Worm (Caenorhabditis elegans) whole organism, L2 larva: ENCODE data around the gene efl-2.

Experiments used
- C34F6.9 ChIP-seq: fragments of 150-350 bp; optimal IDR thresholded peaks from 2 replicates; lab custom pipeline; 2014; ENCODE audit warnings: missing biosample characterization, missing genetic modification characterization
- F13H6.1 ChIP-seq: sonication (generic microtip); optimal IDR thresholded peaks from 2 replicates; lab custom pipeline; 2016; ENCODE audit warnings: missing genetic modification characterization, missing compliant biosample characterization
- R02D3.7 ChIP-seq: fragments of 150-350 bp; optimal IDR thresholded peaks from 2 replicates; lab custom pipeline; 2014; ENCODE audit warnings: missing biosample characterization, missing genetic modification characterization
- ZK546.5 ChIP-seq: sonication (generic microtip); optimal IDR thresholded peaks from 2 replicates; lab custom pipeline; 2017; ENCODE audit warnings: missing biosample characterization, missing genetic modification characterization
- alr-1 ChIP-seq: fragments of 150-350 bp; optimal IDR thresholded peaks from 2 replicates; lab custom pipeline; 2014; ENCODE audit warnings: missing biosample characterization, missing genetic modification characterization
- aly-2 ChIP-seq: fragments of 150-350 bp; optimal IDR thresholded peaks from 2 replicates; lab custom pipeline; 2014; ENCODE audit warnings: missing biosample characterization, missing genetic modification characterization
- ama-1 ChIP-seq: fragments of 150-350 bp; optimal IDR thresholded peaks from 2 replicates; lab custom pipeline; 2018; ENCODE audit warnings: inconsistent platforms
- blmp-1 ChIP-seq: sonication (generic microtip); optimal IDR thresholded peaks from 2 replicates; lab custom pipeline; 2017; ENCODE audit warnings: missing genetic modification characterization, mild to moderate bottlenecking, missing compliant biosample characterization, antibody characterized with exemption, moderate library complexity; ENCODE audit not compliant: insufficient read depth
- crh-2 ChIP-seq: sonication (generic microtip); optimal IDR thresholded peaks from 2 replicates; lab custom pipeline; 2017; ENCODE audit warnings: missing biosample characterization, missing genetic modification characterization
- dmd-4 ChIP-seq: sonication (generic microtip); optimal IDR thresholded peaks from 2 replicates; lab custom pipeline; 2017; ENCODE audit warnings: missing biosample characterization, missing genetic modification characterization
- egl-27 ChIP-seq: sonication (generic microtip); optimal IDR thresholded peaks from 3 replicates; lab custom pipeline; 2017; ENCODE audit warnings: missing biosample characterization, missing genetic modification reagents, missing genetic modification characterization
- elt-1 ChIP-seq: fragments of 150-350 bp; optimal IDR thresholded peaks from 2 replicates; lab custom pipeline; 2014; ENCODE audit warnings: missing biosample characterization, missing genetic modification characterization
- fos-1 ChIP-seq: fragments of 150-350 bp; optimal IDR thresholded peaks from 2 replicates; lab custom pipeline; 2014; ENCODE audit warnings: missing biosample characterization, missing genetic modification characterization
- gmeb-1 ChIP-seq: fragments of 150-350 bp; optimal IDR thresholded peaks from 2 replicates; lab custom pipeline; 2014; ENCODE audit warnings: missing biosample characterization, missing genetic modification characterization
- lin-39 ChIP-seq: fragments of 150-350 bp; optimal IDR thresholded peaks from 2 replicates; lab custom pipeline; 2014; ENCODE audit warnings: missing biosample characterization, missing genetic modification reagents, missing genetic modification characterization
- lsy-2 ChIP-seq, 2 experiments: fragments of 150-350 bp in 1 of 2; sonication (generic microtip) in 1 of 2; optimal IDR thresholded peaks; 2 replicates each; lab custom pipeline; 2014 to 2017; ENCODE audit warnings: missing biosample characterization in 2 of 2, missing genetic modification characterization in 2 of 2
- mab-5 ChIP-seq: fragments of 150-350 bp; optimal IDR thresholded peaks from 2 replicates; lab custom pipeline; 2014; ENCODE audit warnings: missing biosample characterization, missing genetic modification characterization
- mbf-1 ChIP-seq: sonication (generic microtip); optimal IDR thresholded peaks from 2 replicates; lab custom pipeline; 2017; ENCODE audit warnings: missing biosample characterization, missing genetic modification characterization
- mdl-1 ChIP-seq, 2 experiments: fragments of 150-350 bp in 1 of 2; sonication (generic microtip) in 1 of 2; optimal IDR thresholded peaks; 2 replicates each; lab custom pipeline; 2017; ENCODE audit warnings: missing biosample characterization in 2 of 2, missing genetic modification characterization in 2 of 2
- nhr-10 ChIP-seq: sonication (generic microtip); optimal IDR thresholded peaks from 2 replicates; lab custom pipeline; 2017; ENCODE audit warnings: missing biosample characterization, missing genetic modification characterization
- nhr-11 ChIP-seq: fragments of 150-350 bp; optimal IDR thresholded peaks from 2 replicates; lab custom pipeline; 2014; ENCODE audit warnings: missing biosample characterization, missing genetic modification characterization
- nhr-129 ChIP-seq: fragments of 150-350 bp; optimal IDR thresholded peaks from 2 replicates; lab custom pipeline; 2014; ENCODE audit warnings: missing biosample characterization, missing genetic modification characterization
- nhr-21 ChIP-seq: fragments of 150-350 bp; optimal IDR thresholded peaks from 2 replicates; lab custom pipeline; 2014; ENCODE audit warnings: missing biosample characterization, missing genetic modification characterization
- nhr-237 ChIP-seq: fragments of 150-350 bp; optimal IDR thresholded peaks from 2 replicates; lab custom pipeline; 2014; ENCODE audit warnings: missing biosample characterization, missing genetic modification characterization
- nhr-77 ChIP-seq: fragments of 150-350 bp; optimal IDR thresholded peaks from 2 replicates; lab custom pipeline; 2014; ENCODE audit warnings: missing biosample characterization, missing genetic modification characterization
- sem-4 ChIP-seq: fragments of 150-350 bp; optimal IDR thresholded peaks from 2 replicates; lab custom pipeline; 2014; ENCODE audit warnings: missing biosample characterization, missing genetic modification reagents, missing genetic modification characterization
- sma-3 ChIP-seq: sonication (generic microtip); optimal IDR thresholded peaks from 2 replicates; lab custom pipeline; 2016; ENCODE audit warnings: missing genetic modification reagents, missing genetic modification characterization, missing compliant biosample characterization
- sma-9 ChIP-seq, 2 experiments: fragments of 150-350 bp in 1 of 2; sonication (generic microtip) in 1 of 2; optimal IDR thresholded peaks; 2 replicates each; lab custom pipeline; 2014 to 2016; ENCODE audit warnings: missing genetic modification characterization in 2 of 2, mild to moderate bottlenecking in 1 of 2, missing biosample characterization in 1 of 2, missing compliant biosample characterization in 1 of 2, missing genetic modification reagents in 1 of 2, moderate library complexity in 1 of 2
- unc-55 ChIP-seq: fragments of 150-350 bp; sonication (generic microtip); optimal IDR thresholded peaks from 3 replicates; lab custom pipeline; 2014; ENCODE audit warnings: missing biosample characterization, missing genetic modification reagents, missing genetic modification characterization
- unc-62 ChIP-seq: fragments of 150-350 bp; optimal IDR thresholded peaks from 2 replicates; lab custom pipeline; 2014; ENCODE audit warnings: missing biosample characterization, missing genetic modification reagents, missing genetic modification characterization
- zag-1 ChIP-seq: fragments of 150-350 bp; optimal IDR thresholded peaks from 2 replicates; lab custom pipeline; 2014; ENCODE audit warnings: missing biosample characterization, missing genetic modification characterization
- ztf-1 ChIP-seq: fragments of 200-800 bp; sonication (Bioruptor generic); conservative IDR thresholded peaks from 2 replicates; pipeline ENCODE4 v1.3.6; 2022; ENCODE audit warnings: missing genetic modification characterization, missing compliant biosample characterization
- ztf-11 ChIP-seq: sonication (generic microtip); optimal IDR thresholded peaks from 2 replicates; lab custom pipeline; 2017; ENCODE audit warnings: missing biosample characterization, missing genetic modification characterization
- ztf-4 ChIP-seq: fragments of 150-350 bp; optimal IDR thresholded peaks from 2 replicates; lab custom pipeline; 2014; ENCODE audit warnings: missing biosample characterization, missing genetic modification characterization

Gene efl-2

DNA sequence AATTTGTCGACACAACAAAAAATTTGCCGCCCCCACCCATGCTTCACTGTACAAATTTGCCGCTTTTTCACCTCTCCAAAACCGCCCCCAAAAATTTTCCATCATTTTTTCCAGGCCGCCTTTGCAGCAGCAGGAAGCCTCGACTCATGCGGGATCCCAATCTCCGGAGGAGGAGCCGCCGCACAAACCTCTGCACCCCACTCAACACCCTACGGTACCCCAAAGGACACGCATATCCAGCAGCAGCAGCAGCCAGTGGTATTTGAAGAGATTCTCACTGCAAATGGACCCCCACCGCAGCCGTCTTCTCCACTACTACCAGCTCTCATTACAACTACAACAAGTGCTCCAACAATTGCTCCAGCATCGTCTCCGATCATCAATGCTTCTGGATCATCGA lies 22.9 kb upstream of the efl-2 start:
- no peak for TF ChIP-seq dmd-4 (tag; lab: Kevin White, UChicago)
- TF ChIP-seq mab-5 (tag; lab: Kevin White, UChicago) = no peak
- TF ChIP-seq mbf-1 (tag; lab: Kevin White, UChicago) = no peak
- no peak for TF ChIP-seq aly-2 (tag; lab: Kevin White, UChicago)
- no peak for TF ChIP-seq nhr-10 (tag; lab: Kevin White, UChicago)
- no peak for TF ChIP-seq nhr-237 (tag; lab: Kevin White, UChicago)
- TF ChIP-seq fos-1 (tag; lab: Kevin White, UChicago) = no peak
- TF ChIP-seq zag-1 = no peak
- no peak for TF ChIP-seq elt-1 (tag; lab: Kevin White, UChicago)
- no peak for TF ChIP-seq nhr-11 (tag; lab: Kevin White, UChicago)
- TF ChIP-seq gmeb-1 (tag; lab: Kevin White, UChicago) = no peak

ce11 chrII:13389461-13389860 lies 16.5 kb upstream of the efl-2 start, which contains the start of gene Y48C3A.14:
Gene Y48C3A.14, plus strand, starts transcription at chrII:13389761.
- TF ChIP-seq unc-55 (GFP tag; lab: Kevin White, UChicago) (no peak), F13H6.1 (no peak), mab-5 (tag; lab: Kevin White, UChicago) (no peak), ztf-1 (GFP tag; lab: Robert Waterston, UW) (no peak), R02D3.7 (tag; lab: Kevin White, UChicago) (no peak), nhr-77 (tag; lab: Kevin White, UChicago) (no peak), aly-2 (tag; lab: Kevin White, UChicago) (no peak), mdl-1 (tag; optimal IDR thresholded peaks at IDR 0.05; lab: Kevin White, UChicago) (no peak), unc-62 (no peak), nhr-129 (no peak), fos-1 (tag; lab: Kevin White, UChicago) (no peak), C34F6.9 (no peak), sma-3 (GFP tag; lab: Kevin White, UChicago) (no peak), sma-9 (GFP tag; optimal IDR thresholded peaks at IDR 0.05; lab: Kevin White, UChicago) (no peak), sma-9 (tag; optimal IDR thresholded peaks at IDR 0.05; lab: Kevin White, UChicago) (no peak)
- TF ChIP-seq, all 48 proteins: peak for 0

DNA sequence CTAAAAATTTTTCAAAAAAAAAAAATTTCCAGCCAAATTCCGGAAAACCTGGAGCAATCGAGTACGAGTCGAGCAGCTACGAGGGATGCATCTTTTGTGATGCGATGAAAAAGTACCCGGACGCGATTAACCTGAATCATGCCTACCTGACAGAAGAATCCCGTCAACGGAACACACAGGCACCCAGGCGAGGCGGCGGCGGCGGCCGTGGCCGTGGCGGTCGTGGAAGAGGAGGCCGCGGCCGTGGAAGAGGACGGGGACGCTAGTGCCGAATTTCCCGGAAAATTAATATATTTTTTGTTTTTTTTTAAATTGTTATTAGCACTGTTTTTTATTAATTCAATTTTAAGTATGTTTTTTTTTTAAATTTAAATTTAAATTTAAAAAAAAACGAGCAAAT lies 4.4 kb upstream of the efl-2 start:
- TF ChIP-seq alr-1 (tag; lab: Kevin White, UChicago) = no peak
- TF ChIP-seq crh-2 (tag; lab: Kevin White, UChicago) = no peak
- no peak for TF ChIP-seq C34F6.9
- TF ChIP-seq ama-1 = no peak

DNA sequence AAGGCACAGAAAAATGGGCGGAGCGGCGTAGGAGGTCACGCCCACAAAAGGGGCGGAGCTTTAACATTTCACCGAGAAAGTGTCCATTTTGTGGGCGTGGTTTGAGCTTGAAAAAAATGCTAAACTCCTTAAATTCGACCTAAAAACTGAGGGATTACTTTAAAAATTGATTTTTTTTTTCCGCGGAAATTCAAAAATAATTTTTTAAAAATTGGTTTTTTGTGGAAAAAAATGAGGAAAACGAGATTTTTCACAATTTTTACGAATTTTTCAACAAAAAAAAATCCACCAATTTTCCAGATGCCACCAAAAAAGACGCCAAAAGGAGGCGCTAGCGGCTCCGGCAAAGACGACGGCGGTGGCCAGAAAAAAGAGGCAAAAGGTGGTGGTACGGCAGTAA lies 3.3 kb upstream of the efl-2 start, which contains the start of gene pinn-4:
pinn-4 (plus strand) TSS at position 301 of the 400 bp plus-strand sequence.
- TF ChIP-seq gmeb-1 (tag; lab: Kevin White, UChicago) (no peak), C34F6.9 (no peak), nhr-21 (tag; lab: Kevin White, UChicago) (no peak), nhr-237 (tag; lab: Kevin White, UChicago) (no peak), crh-2 (tag; lab: Kevin White, UChicago) (no peak), ztf-4 (tag; lab: Kevin White, UChicago) (no peak), zag-1 (no peak), sem-4 (tag; lab: Kevin White, UChicago) (no peak), sma-3 (GFP tag; lab: Kevin White, UChicago) (no peak), nhr-11 (tag; lab: Kevin White, UChicago) (no peak), blmp-1 (tag; lab: Kevin White, UChicago) (no peak), nhr-10 (tag; lab: Kevin White, UChicago) (no peak)

DNA sequence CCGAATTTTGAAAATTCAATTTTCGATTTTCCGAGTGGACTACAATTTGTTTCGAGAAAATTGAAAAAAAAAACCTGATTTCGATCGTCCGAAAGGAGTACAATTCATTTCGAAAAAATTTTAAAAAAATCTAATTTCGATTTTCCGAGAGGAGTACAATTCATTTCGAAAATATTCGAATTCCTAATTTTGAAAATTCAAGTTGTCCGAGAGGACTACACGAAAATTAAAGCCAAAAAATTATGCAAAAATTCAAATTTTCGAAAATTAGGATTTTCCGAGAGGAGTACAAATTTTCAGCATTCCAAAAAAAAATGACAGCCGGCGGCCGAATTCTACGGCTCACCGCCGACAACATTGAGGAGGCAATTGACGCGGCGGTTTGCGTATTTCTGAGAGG lies 6.4 kb downstream of the efl-2 start, which contains the start of gene Y48C3A.18:
Y48C3A.18 (plus strand) TSS at position 301 of the 400 bp plus-strand sequence.
- TF ChIP-seq ZK546.5 (no peak), lin-39 (tag; lab: Kevin White, UChicago) (no peak), C34F6.9 (no peak), mdl-1 (tag; optimal IDR thresholded peaks at IDR 0.05; lab: Kevin White, UChicago) (no peak), lsy-2 (tag; optimal IDR thresholded peaks at IDR 0.05; lab: Kevin White, UChicago) (no peak), nhr-77 (tag; lab: Kevin White, UChicago) (no peak), ztf-11 (tag; lab: Kevin White, UChicago) (no peak), egl-27 (tag; lab: Kevin White, UChicago) (no peak), nhr-129 (no peak), elt-1 (tag; lab: Kevin White, UChicago) (no peak)
